Fruit fly (Drosophila melanogaster) whole organism, embryonic: ENCODE data around the gene GABPI.
A peak's percentile ranks its signal among the peaks of the same experiment; 100 is the strongest.

Experiments used
- B-H2 ChIP-seq: fragments of 200-800 bp; sonication (Bioruptor generic); optimal IDR thresholded peaks from 2 replicates; lab custom pipeline; 2018; ENCODE audit warnings: missing biosample characterization, mild to moderate bottlenecking, missing genetic modification characterization
- CG1024 ChIP-seq: fragments of 200-800 bp; sonication (Bioruptor generic); IDR thresholded peaks from 2 replicates; pipeline ENCODE4 v1.3.6; 2022; ENCODE audit warnings: missing biosample characterization, missing genetic modification characterization
- CG12744 ChIP-seq: fragments of 200-800 bp; sonication (Bioruptor generic); optimal IDR thresholded peaks from 2 replicates; lab custom pipeline; 2016; ENCODE audit warnings: missing biosample characterization, missing genetic modification characterization
- CG14441 ChIP-seq: fragments of 200-800 bp; sonication (Bioruptor generic); IDR thresholded peaks from 2 replicates; pipeline ENCODE4 v1.3.6; 2022; ENCODE audit warnings: missing biosample characterization, missing genetic modification characterization
- CG15601 ChIP-seq: fragments of 200-800 bp; sonication (Bioruptor generic); optimal IDR thresholded peaks from 3 replicates; lab custom pipeline; 2019; ENCODE audit warnings: missing biosample characterization, mild to moderate bottlenecking, missing genetic modification characterization, moderate library complexity
- CG16863 ChIP-seq: fragments of 200-800 bp; sonication (Bioruptor generic); optimal IDR thresholded peaks from 3 replicates; lab custom pipeline; 2016; ENCODE audit warnings: missing biosample characterization, missing genetic modification characterization
- CG3407 ChIP-seq: fragments of 200-800 bp; sonication (Bioruptor generic); optimal IDR thresholded peaks from 2 replicates; lab custom pipeline; 2018; ENCODE audit warnings: missing biosample characterization, mild to moderate bottlenecking, missing genetic modification characterization
- CG3726 ChIP-seq: fragments of 200-800 bp; sonication (Bioruptor generic); IDR thresholded peaks from 3 replicates; pipeline ENCODE4, ENCODE4 v1.3.6; 2022; ENCODE audit warnings: missing biosample characterization, missing genetic modification characterization
- CG3847 ChIP-seq: fragments of 200-800 bp; sonication (Bioruptor generic); IDR thresholded peaks from 2 replicates; pipeline ENCODE4 v1.3.6; 2022; ENCODE audit warnings: missing biosample characterization, missing genetic modification characterization
- CG4328 ChIP-seq: fragments of 200-800 bp; sonication (Bioruptor generic); optimal IDR thresholded peaks from 3 replicates; lab custom pipeline; 2017; ENCODE audit warnings: missing biosample characterization, missing genetic modification reagents, missing genetic modification characterization
- CG43689 ChIP-seq: fragments of 200-800 bp; sonication (Bioruptor generic); IDR thresholded peaks from 2 replicates; pipeline ENCODE4 v1.3.6; 2022; ENCODE audit warnings: missing biosample characterization, missing genetic modification characterization
- CG4424 ChIP-seq: fragments of 200-800 bp; sonication (Bioruptor generic); optimal IDR thresholded peaks from 3 replicates; lab custom pipeline; 2016; ENCODE audit warnings: missing biosample characterization, missing genetic modification characterization
- CG6175 ChIP-seq: fragments of 200-800 bp; sonication (Bioruptor generic); IDR thresholded peaks from 3 replicates; pipeline ENCODE4 v1.3.6; 2022; ENCODE audit warnings: missing biosample characterization, missing genetic modification characterization
- CG6254 ChIP-seq: fragments of 200-800 bp; sonication (Bioruptor generic); optimal IDR thresholded peaks from 3 replicates; lab custom pipeline; 2017; ENCODE audit warnings: mild to moderate bottlenecking, missing biosample characterization, missing genetic modification reagents, missing genetic modification characterization
- CG7271 ChIP-seq: fragments of 200-800 bp; sonication (Bioruptor generic); optimal IDR thresholded peaks from 2 replicates; lab custom pipeline; 2018; ENCODE audit warnings: missing biosample characterization, mild to moderate bottlenecking, missing genetic modification characterization, moderate library complexity
- CG7963 ChIP-seq: fragments of 200-800 bp; sonication (Bioruptor generic); IDR thresholded peaks from 3 replicates; pipeline ENCODE4 v1.3.6; 2022; ENCODE audit warnings: missing biosample characterization, missing genetic modification characterization; ENCODE audit not compliant: partially characterized antibody
- CG7987 ChIP-seq: fragments of 200-800 bp; sonication (Bioruptor generic); optimal IDR thresholded peaks from 2 replicates; lab custom pipeline; 2018; ENCODE audit warnings: missing biosample characterization, mild to moderate bottlenecking, missing genetic modification characterization, moderate library complexity
- CG8924 ChIP-seq: fragments of 200-800 bp; optimal IDR thresholded peaks from 3 replicates; lab custom pipeline; 2019; ENCODE audit warnings: missing biosample characterization, mild to moderate bottlenecking, missing genetic modification characterization, moderate library complexity
- CG9876 ChIP-seq: fragments of 200-800 bp; sonication (Bioruptor generic); optimal IDR thresholded peaks from 2 replicates; lab custom pipeline; 2016; ENCODE audit warnings: missing biosample characterization, missing genetic modification characterization
- CG9932 ChIP-seq: fragments of 200-800 bp; sonication (Bioruptor generic); IDR thresholded peaks from 2 replicates; pipeline ENCODE4 v1.3.6; 2022; ENCODE audit warnings: missing biosample characterization, missing genetic modification characterization
- Camta ChIP-seq: fragments of 200-800 bp; sonication (Bioruptor generic); optimal IDR thresholded peaks from 2 replicates; lab custom pipeline; 2016; ENCODE audit warnings: missing biosample characterization, missing genetic modification characterization
- Chrac-16 ChIP-seq: fragments of 200-800 bp; sonication (Bioruptor generic); optimal IDR thresholded peaks from 3 replicates; lab custom pipeline; 2016; ENCODE audit warnings: missing biosample characterization, missing genetic modification characterization
- CrebB ChIP-seq: fragments of 200-800 bp; sonication (Bioruptor generic); optimal IDR thresholded peaks from 3 replicates; lab custom pipeline; 2018; ENCODE audit warnings: missing biosample characterization, mild to moderate bottlenecking, missing genetic modification characterization
- Dek ChIP-seq: fragments of 200-800 bp; sonication (Bioruptor generic); optimal IDR thresholded peaks from 3 replicates; lab custom pipeline; 2019; ENCODE audit warnings: missing biosample characterization, mild to moderate bottlenecking, missing genetic modification characterization, moderate library complexity
- Dip3 ChIP-seq: fragments of 200-800 bp; sonication (Bioruptor generic); optimal IDR thresholded peaks from 3 replicates; lab custom pipeline; 2016; ENCODE audit warnings: missing biosample characterization, missing genetic modification characterization
- Dp ChIP-seq: fragments of 200-800 bp; sonication (Bioruptor generic); optimal IDR thresholded peaks from 2 replicates; lab custom pipeline; 2018; ENCODE audit warnings: missing biosample characterization, mild to moderate bottlenecking, missing genetic modification characterization, moderate library complexity
- E2f1 ChIP-seq: fragments of 200-800 bp; sonication (Bioruptor generic); IDR thresholded peaks from 2 replicates; pipeline ENCODE4 v1.3.6; 2022; ENCODE audit warnings: missing biosample characterization, missing genetic modification characterization
- E2f2 ChIP-seq: fragments of 200-800 bp; sonication (Bioruptor generic); IDR thresholded peaks from 2 replicates; pipeline ENCODE4 v1.3.6; 2022; ENCODE audit warnings: missing biosample characterization, missing genetic modification characterization
- Fer2 ChIP-seq: fragments of 200-800 bp; sonication (Bioruptor generic); optimal IDR thresholded peaks from 2 replicates; lab custom pipeline; 2018; ENCODE audit warnings: missing biosample characterization, mild to moderate bottlenecking, missing genetic modification characterization, moderate library complexity
- Meics ChIP-seq: fragments of 200-800 bp; sonication (Bioruptor generic); optimal IDR thresholded peaks from 2 replicates; lab custom pipeline; 2017; ENCODE audit warnings: missing biosample characterization, mild to moderate bottlenecking, missing genetic modification characterization
- NFAT ChIP-seq: fragments of 200-800 bp; sonication (Bioruptor generic); IDR thresholded peaks from 2 replicates; pipeline ENCODE4 v1.3.6; 2022; ENCODE audit warnings: missing biosample characterization, missing genetic modification characterization
- Oli ChIP-seq: fragments of 200-800 bp; sonication (Bioruptor generic); optimal IDR thresholded peaks from 2 replicates; lab custom pipeline; 2018; ENCODE audit warnings: missing biosample characterization, mild to moderate bottlenecking, missing genetic modification characterization, moderate library complexity
- bigmax ChIP-seq: fragments of 200-800 bp; sonication (Bioruptor generic); optimal IDR thresholded peaks from 2 replicates; lab custom pipeline; 2018; ENCODE audit warnings: missing biosample characterization, mild to moderate bottlenecking, missing genetic modification characterization
- dan ChIP-seq: fragments of 200-800 bp; sonication (Bioruptor generic); IDR thresholded peaks from 2 replicates; pipeline ENCODE4 v1.3.6; 2022; ENCODE audit warnings: missing biosample characterization, missing genetic modification characterization
- dmrt99B ChIP-seq: fragments of 200-800 bp; sonication (Bioruptor generic); optimal IDR thresholded peaks from 2 replicates; lab custom pipeline; 2018; ENCODE audit warnings: missing biosample characterization, mild to moderate bottlenecking, missing genetic modification characterization, moderate library complexity
- fd64A ChIP-seq: fragments of 200-800 bp; sonication (Bioruptor generic); optimal IDR thresholded peaks from 3 replicates; lab custom pipeline; 2018; ENCODE audit warnings: missing biosample characterization, mild to moderate bottlenecking, missing genetic modification characterization
- fd96Cb ChIP-seq: fragments of 200-800 bp; sonication (Bioruptor generic); optimal IDR thresholded peaks from 2 replicates; lab custom pipeline; 2018; ENCODE audit warnings: missing biosample characterization, mild to moderate bottlenecking, missing genetic modification characterization, moderate library complexity
- kay ChIP-seq: fragments of 200-800 bp; sonication (Bioruptor generic); optimal IDR thresholded peaks from 2 replicates; lab custom pipeline; 2016; ENCODE audit warnings: missing biosample characterization, missing genetic modification characterization
- org-1 ChIP-seq: fragments of 200-800 bp; sonication (Bioruptor generic); optimal IDR thresholded peaks from 2 replicates; lab custom pipeline; 2017; ENCODE audit warnings: missing biosample characterization, missing genetic modification characterization
- peb ChIP-seq: fragments of 200-800 bp; sonication (Bioruptor generic); IDR thresholded peaks from 2 replicates; pipeline ENCODE4 v1.3.6; 2022; ENCODE audit warnings: missing biosample characterization, missing genetic modification characterization
- pnt ChIP-seq: fragments of 200-800 bp; sonication (Bioruptor generic); optimal IDR thresholded peaks from 3 replicates; lab custom pipeline; 2016; ENCODE audit warnings: missing biosample characterization, missing genetic modification characterization
- prd ChIP-seq, 3 experiments: fragments of >200 bp in 2 of 3; fragments of 200-800 bp in 1 of 3; sonication (Bioruptor generic) in 1 of 3; optimal IDR thresholded peaks in 2 of 3; IDR thresholded peaks in 1 of 3; 2 replicates in 2 of 3; 3 replicates in 1 of 3; pipeline versions ENCODE4 v1.3.6 to Lab custom; 2017 to 2022; ENCODE audit warnings: missing biosample characterization in 1 of 3, missing genetic modification characterization in 1 of 3
- pzg ChIP-seq: fragments of 200-800 bp; sonication (Bioruptor generic); optimal IDR thresholded peaks from 3 replicates; lab custom pipeline; 2018; ENCODE audit warnings: missing biosample characterization, mild to moderate bottlenecking, missing genetic modification characterization, moderate library complexity
- ranshi ChIP-seq: fragments of 200-800 bp; sonication (Bioruptor generic); IDR thresholded peaks from 2 replicates; pipeline ENCODE4 v1.3.6; 2022; ENCODE audit warnings: missing biosample characterization, missing genetic modification characterization
- row ChIP-seq: fragments of 200-800 bp; sonication (Bioruptor generic); IDR thresholded peaks from 3 replicates; pipeline ENCODE4 v1.3.6; 2022; ENCODE audit warnings: missing biosample characterization, missing genetic modification characterization
- sim ChIP-seq: fragments of 200-800 bp; sonication (Bioruptor generic); IDR thresholded peaks from 2 replicates; pipeline ENCODE4 v1.3.6; 2022; ENCODE audit warnings: missing biosample characterization, missing genetic modification characterization
- toy ChIP-seq: fragments of 200-800 bp; sonication (Bioruptor generic); IDR thresholded peaks from 2 replicates; pipeline ENCODE4 v1.3.6; 2022; ENCODE audit warnings: missing biosample characterization, missing genetic modification characterization
- trem ChIP-seq: fragments of 200-800 bp; optimal IDR thresholded peaks from 3 replicates; lab custom pipeline; 2019; ENCODE audit warnings: missing biosample characterization, mild to moderate bottlenecking, missing genetic modification characterization, moderate library complexity
- unpg ChIP-seq: fragments of 200-800 bp; sonication (Bioruptor generic); optimal IDR thresholded peaks from 3 replicates; lab custom pipeline; 2018; ENCODE audit warnings: missing biosample characterization, mild to moderate bottlenecking, missing genetic modification characterization, moderate library complexity
- zen ChIP-seq: fragments of 200-800 bp; sonication (Bioruptor generic); optimal IDR thresholded peaks from 3 replicates; lab custom pipeline; 2018; ENCODE audit warnings: missing biosample characterization, mild to moderate bottlenecking, missing genetic modification characterization, moderate library complexity

GABPI gene

DNA sequence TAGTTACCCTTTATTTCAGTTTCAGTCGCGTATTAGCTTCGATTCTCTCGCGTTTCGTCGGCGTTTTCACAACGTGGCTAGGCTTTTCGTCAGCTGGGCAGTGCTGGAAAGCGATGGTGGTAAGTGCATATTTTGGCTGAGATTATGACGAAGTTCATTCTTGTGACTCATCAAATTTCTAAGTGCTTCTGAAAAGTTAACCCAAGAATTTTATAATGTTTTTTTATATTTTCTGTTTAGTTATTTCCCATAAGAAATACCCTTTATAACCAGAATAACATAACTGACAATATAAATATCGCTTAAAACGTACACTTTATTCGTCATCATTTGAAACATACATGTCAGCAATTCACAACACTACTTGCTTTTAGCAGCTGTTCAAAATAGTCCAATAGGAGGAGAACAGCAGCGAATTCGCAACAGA lies 6.8 kb downstream of the GABPI start, which contains the start of the genes CG17260 and SerRS (continued):
- TF ChIP-seq CG7987 (GFP tag; lab: Kevin White, UChicago) (peak; percentile 78), NFAT (GFP tag; lab: Robert Waterston, UW) (peak; percentile 84), pzg (peak; percentile 57), E2f2 (peak; percentile 71), CG4328 (GFP tag; lab: Kevin White, UChicago) (peak; percentile 81), CG3407 (peak; percentile 84), CG7271 (peak; percentile 75), fd64A (GFP tag; lab: Kevin White, UChicago) (no peak), CG12744 (GFP tag; lab: Kevin White, UChicago) (peak; percentile 92), pnt (GFP tag; lab: Kevin White, UChicago) (peak; percentile 96), CG3726 (peak; percentile 78; the same call in 2 of the 3 replicates), CG43689 (GFP tag; lab: Robert Waterston, UW) (peak; percentile 77), Oli (tag; lab: Kevin White, UChicago) (peak; percentile 90), CrebB (tag; lab: Kevin White, UChicago) (peak; percentile 72), peb (peak; percentile 87), CG14441 (GFP tag; lab: Robert Waterston, UW) (peak; percentile 93), CG3847 (peak; percentile 95), ranshi (peak; percentile 93), CG6254 (GFP tag; lab: Kevin White, UChicago) (peak; percentile 65), Dip3 (GFP tag; lab: Kevin White, UChicago) (peak; percentile 97), CG9932 (peak; percentile 98), fd96Cb (tag; lab: Kevin White, UChicago) (peak; percentile 88), kay (peak; percentile 95), E2f1 (peak; percentile 93), Camta (GFP tag; lab: Kevin White, UChicago) (peak; percentile 77), CG15601 (tag; lab: Kevin White, UChicago) (peak; percentile 87), B-H2 (GFP tag; lab: Kevin White, UChicago) (peak; percentile 85), dmrt99B (tag; lab: Kevin White, UChicago) (no peak), zen (tag; lab: Kevin White, UChicago) (peak; percentile 89), CG9876 (GFP tag; lab: Kevin White, UChicago) (peak; percentile 80), Dek (tag; lab: Kevin White, UChicago) (peak; percentile 91), CG8924 (tag; lab: Kevin White, UChicago) (peak; percentile 90), unpg (GFP tag; lab: Kevin White, UChicago) (peak; percentile 94), Meics (GFP tag; lab: Kevin White, UChicago) (peak; percentile 100), trem (tag; lab: Kevin White, UChicago) (peak; percentile 93), CG16863 (GFP tag; lab: Kevin White, UChicago) (peak; percentile 88), prd (optimal IDR thresholded peaks at IDR 0.05; lab: Kevin White, UChicago) (no peak), prd (GFP tag; IDR thresholded peaks at IDR 0.05; lab: Robert Waterston, UW) (peak; percentile 98), row (GFP tag; lab: Robert Waterston, UW) (peak; percentile 98), Dp (peak; percentile 32), CG6175 (GFP tag; lab: Robert Waterston, UW) (peak; percentile 82), bigmax (no peak), sim (GFP tag; lab: Robert Waterston, UW) (no peak), org-1 (GFP tag; lab: Kevin White, UChicago) (peak; percentile 84), Chrac-16 (GFP tag; lab: Kevin White, UChicago) (peak; percentile 94), CG4424 (GFP tag; lab: Kevin White, UChicago) (peak; percentile 95), CG7963 (no peak), dan (GFP tag; lab: Robert Waterston, UW) (peak; percentile 86), CG1024 (GFP tag; lab: Robert Waterston, UW) (peak; percentile 35; the same call in 1 of the 2 replicates), Fer2 (peak; percentile 90), toy (peak; percentile 68; the same call in 1 of the 2 replicates)
